Worm (Caenorhabditis elegans): ENCODE data around the gene rilp-1.
A peak's percentile ranks its signal among the peaks of the same experiment; 100 is the strongest.

The rilp-1 gene

ce11 chrIII:3635844-3636243 is at the start of gene rilp-1:
TSS of gene rilp-1 (plus strand) at chrIII:3636144.
- TF ChIP-seq aha-1 (tag) (peak; percentile 62), ceh-20 (GFP tag; IDR thresholded peaks at IDR 0.05) (no peak), nhr-11 (tag; optimal IDR thresholded peaks at IDR 0.05) (no peak)

ce11 chrIII:3588183-3588582 is 47.8 kb upstream of the rilp-1 start:
- TF ChIP-seq aly-2 (tag; optimal IDR thresholded peaks at IDR 0.05), result no peak

- TF ChIP-seq unc-62 (GFP tag; optimal IDR thresholded peaks at IDR 0.05 in 1 of 2), result peak in 1 of 2 experiments; percentile 31
- TF ChIP-seq unc-62 (tag; optimal IDR thresholded peaks at IDR 0.05), result no peak
- no peak for TF ChIP-seq mdt-29 (GFP tag; IDR thresholded peaks at IDR 0.05)
Measured at ce11 chrIII:3590365-3590764, 45.6 kb upstream of the rilp-1 start, which contains the start of gene ptp-1. TSS of gene ptp-1 (plus strand) at chrIII:3590722.

DNA sequence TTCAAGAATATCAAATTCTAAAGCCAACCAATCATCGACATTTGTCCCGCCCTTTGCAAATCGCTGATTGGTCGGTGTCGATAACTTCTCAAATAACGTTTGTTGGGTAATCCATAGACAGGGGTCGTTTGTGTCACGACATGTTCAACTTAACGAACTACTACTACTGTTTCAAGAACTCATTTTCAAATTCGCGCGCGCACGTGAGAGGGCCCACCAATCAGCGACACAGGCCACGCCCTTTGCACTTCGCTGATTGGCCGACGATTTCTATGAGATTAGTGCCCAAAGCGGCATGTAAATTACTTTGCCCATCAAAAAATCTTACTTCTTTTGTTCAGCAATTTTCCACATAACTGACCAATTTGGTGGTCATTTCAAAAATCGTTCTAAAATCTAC is 41.3 kb upstream of the rilp-1 start:
- TF ChIP-seq madf-9 (GFP tag; conservative IDR thresholded peaks at IDR 0.05) (no peak), pqm-1 (tag; optimal IDR thresholded peaks at IDR 0.05) (no peak), T20F7.1 (GFP tag; optimal IDR thresholded peaks at IDR 0.05) (no peak), mdl-1 (tag; optimal IDR thresholded peaks at IDR 0.05) (no peak), ama-1 (optimal IDR thresholded peaks at IDR 0.05) (no peak), dpl-1 (GFP tag; optimal IDR thresholded peaks at IDR 0.05) (no peak), sdz-12 (GFP tag; optimal IDR thresholded peaks at IDR 0.05) (no peak), unc-130 (GFP tag; optimal IDR thresholded peaks at IDR 0.05) (no peak), nhr-41 (GFP tag; IDR thresholded peaks at IDR 0.05) (no peak), mxl-3 (GFP tag; optimal IDR thresholded peaks at IDR 0.05) (no peak), jun-1 (tag; optimal IDR thresholded peaks at IDR 0.05) (no peak), lin-15B (tag; optimal IDR thresholded peaks at IDR 0.05) (no peak), ceh-28 (tag; optimal IDR thresholded peaks at IDR 0.05) (no peak), tra-1 (GFP tag; IDR thresholded peaks at IDR 0.05) (no peak), nhr-48 (tag; optimal IDR thresholded peaks at IDR 0.05) (no peak), zip-2 (tag; optimal IDR thresholded peaks at IDR 0.05) (no peak)

DNA sequence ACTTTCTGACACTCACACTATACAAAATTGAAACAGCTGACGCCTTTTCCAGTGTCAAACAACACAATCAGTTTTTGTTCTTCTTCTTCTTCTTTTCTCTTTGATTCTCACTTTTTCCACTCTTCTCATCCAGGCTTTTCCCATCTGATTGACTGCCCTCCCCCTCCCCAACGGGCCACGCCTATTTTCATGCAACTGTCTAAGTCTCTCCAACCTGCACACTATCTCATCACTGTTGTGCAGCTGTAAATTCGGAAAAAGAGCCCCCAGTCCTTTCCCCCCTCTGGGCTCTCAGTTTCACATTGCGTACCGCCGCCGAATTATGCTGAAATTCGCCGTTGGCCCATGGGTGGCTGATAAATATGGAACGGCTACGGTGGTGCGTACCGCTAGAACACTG is 34.7 kb upstream of the rilp-1 start:
- TF ChIP-seq ceh-32 (tag; optimal IDR thresholded peaks at IDR 0.05; ENCODE audit: poor library complexity) (no peak), nhr-48 (tag; optimal IDR thresholded peaks at IDR 0.05) (no peak), lim-7 (GFP tag; IDR thresholded peaks at IDR 0.05) (no peak), hif-1 (tag; optimal IDR thresholded peaks at IDR 0.05) (no peak), mep-1 (tag; optimal IDR thresholded peaks at IDR 0.05) (no peak), nhr-11 (tag; optimal IDR thresholded peaks at IDR 0.05) (peak; percentile 46), F10B5.3 (tag; optimal IDR thresholded peaks at IDR 0.05) (no peak), rbr-2 (tag; optimal IDR thresholded peaks at IDR 0.05) (peak; percentile 6), hlh-11 (tag; optimal IDR thresholded peaks at IDR 0.05) (peak; percentile 33), mxl-3 (GFP tag; optimal IDR thresholded peaks at IDR 0.05) (peak; percentile 36), mdl-1 (tag; optimal IDR thresholded peaks at IDR 0.05) (peak in 1 of 2 experiments; percentile 1), ceh-82 (tag; optimal IDR thresholded peaks at IDR 0.05) (no peak)

DNA sequence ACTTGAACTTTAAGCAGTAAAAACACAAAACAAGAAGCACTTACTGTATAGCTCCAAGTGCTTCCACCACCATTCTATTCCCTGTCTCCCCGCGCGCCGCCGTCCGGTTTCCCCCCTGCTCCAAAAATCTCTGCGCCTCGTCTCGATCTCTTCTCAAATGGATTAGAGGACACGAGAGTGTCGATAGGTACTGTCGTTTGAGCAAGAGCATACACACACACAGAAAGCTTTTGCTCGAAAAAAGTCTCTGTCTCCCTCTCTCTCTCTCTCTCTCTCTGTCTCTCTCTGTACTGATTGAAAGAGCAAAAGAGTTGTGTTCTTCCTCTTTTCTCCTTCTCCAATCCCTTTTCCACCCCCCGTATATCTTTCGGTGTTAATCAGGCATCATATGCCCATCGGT is 30.3 kb upstream of the rilp-1 start:
- TF ChIP-seq ceh-28 (tag; optimal IDR thresholded peaks at IDR 0.05) (no peak), egl-43 (GFP tag; IDR thresholded peaks at IDR 0.05) (no peak), nhr-76 (tag; optimal IDR thresholded peaks at IDR 0.05) (no peak), ZK546.5 (tag; optimal IDR thresholded peaks at IDR 0.05) (no peak), spr-1 (tag; optimal IDR thresholded peaks at IDR 0.05) (no peak), unc-62 (GFP tag; optimal IDR thresholded peaks at IDR 0.05 in 1 of 2) (peak in 1 of 2 experiments; percentile 84), unc-62 (tag; optimal IDR thresholded peaks at IDR 0.05) (no peak), jun-1 (tag; optimal IDR thresholded peaks at IDR 0.05) (no peak)
